Fruit fly (Drosophila melanogaster) whole organism, adult: ENCODE results near the gene Mulk.

ENCODE experiments used
- CG11617 ChIP-seq: fragments of 200-800 bp; sonication (Bioruptor generic); optimal IDR thresholded peaks from 2 replicates; lab custom pipeline; 2017; ENCODE audit warnings: mild to moderate bottlenecking, missing biosample characterization, missing genetic modification reagents, missing genetic modification characterization
- CG12768 ChIP-seq: fragments of 200-800 bp; sonication (Bioruptor generic); optimal IDR thresholded peaks from 2 replicates; lab custom pipeline; 2017; ENCODE audit warnings: missing biosample characterization, missing genetic modification characterization, mild to moderate bottlenecking, moderate library complexity, missing genetic modification reagents
- CG14711 ChIP-seq: fragments of 200-800 bp; sonication (Bioruptor generic); optimal IDR thresholded peaks from 2 replicates; lab custom pipeline; 2018; ENCODE audit warnings: missing biosample characterization, mild to moderate bottlenecking, missing genetic modification characterization, moderate library complexity
- CG1620 ChIP-seq: fragments of 200-800 bp; sonication (Bioruptor generic); optimal IDR thresholded peaks from 2 replicates; lab custom pipeline; 2016; ENCODE audit warnings: missing biosample characterization, missing genetic modification characterization
- CG33017 ChIP-seq: fragments of 200-800 bp; sonication (Bioruptor generic); optimal IDR thresholded peaks from 2 replicates; lab custom pipeline; 2018; ENCODE audit warnings: missing biosample characterization, mild to moderate bottlenecking, missing genetic modification characterization, moderate library complexity
- CG5204 ChIP-seq: fragments of 200-800 bp; sonication (Bioruptor generic); optimal IDR thresholded peaks from 2 replicates; lab custom pipeline; 2016; ENCODE audit warnings: missing biosample characterization, missing genetic modification characterization
- CG7045 ChIP-seq: fragments of 200-800 bp; sonication (Bioruptor generic); optimal IDR thresholded peaks from 2 replicates; lab custom pipeline; 2017; ENCODE audit warnings: missing biosample characterization, mild to moderate bottlenecking, missing genetic modification characterization
- CG7101 ChIP-seq: fragments of 200-800 bp; sonication (Bioruptor generic); optimal IDR thresholded peaks from 2 replicates; lab custom pipeline; 2018; ENCODE audit warnings: missing biosample characterization, mild to moderate bottlenecking, missing genetic modification characterization, moderate library complexity
- Clk ChIP-seq: fragments of 200-800 bp; sonication (Bioruptor generic); optimal IDR thresholded peaks from 2 replicates; lab custom pipeline; 2017; ENCODE audit warnings: missing biosample characterization, missing genetic modification characterization
- Crg-1 ChIP-seq: fragments of 200-800 bp; sonication (Bioruptor generic); optimal IDR thresholded peaks from 2 replicates; lab custom pipeline; 2016; ENCODE audit warnings: missing biosample characterization, missing genetic modification characterization
- Hr96 ChIP-seq: fragments of 200-800 bp; sonication (Bioruptor generic); optimal IDR thresholded peaks from 2 replicates; lab custom pipeline; 2016; ENCODE audit warnings: missing biosample characterization, missing genetic modification characterization
- Mnt ChIP-seq: fragments of 200-800 bp; sonication (Bioruptor generic); optimal IDR thresholded peaks from 2 replicates; lab custom pipeline; 2016; ENCODE audit warnings: missing biosample characterization, mild to moderate bottlenecking, missing genetic modification characterization
- bab1 ChIP-seq: fragments of 200-800 bp; sonication (Bioruptor generic); optimal IDR thresholded peaks from 3 replicates; lab custom pipeline; 2019; ENCODE audit warnings: missing biosample characterization, mild to moderate bottlenecking, missing genetic modification characterization, moderate library complexity
- cic ChIP-seq: fragments of 200-800 bp; sonication (Bioruptor generic); optimal IDR thresholded peaks from 2 replicates; lab custom pipeline; 2017; ENCODE audit warnings: missing biosample characterization, mild to moderate bottlenecking, missing genetic modification characterization, moderate library complexity
- cnc ChIP-seq, 2 experiments: fragments of >200 bp; optimal IDR thresholded peaks; 2 replicates each; lab custom pipeline; 2017
- kay ChIP-seq: fragments of 200-800 bp; sonication (Bioruptor generic); peaks from one replicate; lab custom pipeline; 2016; ENCODE audit warnings: missing biosample characterization, missing genetic modification characterization, borderline replicate concordance
- ovo ChIP-seq: fragments of 200-800 bp; sonication (Bioruptor generic); optimal IDR thresholded peaks from 2 replicates; lab custom pipeline; 2016; ENCODE audit warnings: missing biosample characterization, missing genetic modification characterization
- pad ChIP-seq: fragments of 200-800 bp; sonication (Bioruptor generic); optimal IDR thresholded peaks from 3 replicates; lab custom pipeline; 2017; ENCODE audit warnings: missing biosample characterization, missing genetic modification characterization, mild to moderate bottlenecking, moderate library complexity, missing genetic modification reagents
- tj ChIP-seq: fragments of 200-800 bp; sonication (Bioruptor generic); optimal IDR thresholded peaks from 3 replicates; lab custom pipeline; 2017; ENCODE audit warnings: missing biosample characterization, mild to moderate bottlenecking, missing genetic modification characterization, moderate library complexity
- toe ChIP-seq: fragments of 200-800 bp; sonication (Bioruptor generic); optimal IDR thresholded peaks from 2 replicates; lab custom pipeline; 2016; ENCODE audit warnings: missing biosample characterization, missing genetic modification characterization

The Mulk gene

DNA sequence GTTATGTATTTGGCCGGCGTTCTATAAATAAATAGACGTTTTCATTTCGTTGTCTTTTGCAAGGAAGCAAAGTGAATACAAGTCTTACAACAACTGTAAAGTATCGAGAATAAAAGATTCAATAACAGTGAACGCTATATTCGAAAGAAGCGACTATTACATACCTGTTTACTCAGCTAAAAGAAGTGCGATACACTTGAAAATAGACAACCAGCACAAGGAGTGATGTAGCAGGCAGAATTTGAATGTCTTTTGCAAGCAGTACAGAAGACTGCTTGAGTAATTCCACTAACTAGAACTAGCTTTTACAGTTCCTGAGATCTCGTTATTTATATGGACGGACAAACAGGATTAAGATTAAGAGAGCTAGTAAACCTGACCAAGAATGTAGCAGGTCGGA is 28.5 kb downstream of the Mulk start:
- TF ChIP-seq CG11617 (GFP tag; lab: Kevin White, UChicago), result no peak
- TF ChIP-seq bab1 (GFP tag; lab: Kevin White, UChicago), result no peak
- no peak for TF ChIP-seq CG33017 (tag; lab: Kevin White, UChicago)
- TF ChIP-seq CG14711 (tag; lab: Kevin White, UChicago), result no peak
- no peak for TF ChIP-seq Hr96 (GFP tag; lab: Kevin White, UChicago)
- TF ChIP-seq CG12768 (GFP tag; lab: Kevin White, UChicago), result no peak
- no peak for TF ChIP-seq CG1620 (GFP tag; lab: Kevin White, UChicago)
- TF ChIP-seq tj (GFP tag; lab: Kevin White, UChicago), result peak; percentile 4
- TF ChIP-seq toe (GFP tag; lab: Kevin White, UChicago), result no peak
- no peak for TF ChIP-seq ovo (GFP tag; lab: Kevin White, UChicago)
- no peak for TF ChIP-seq cic (GFP tag; lab: Kevin White, UChicago)
- TF ChIP-seq kay (GFP tag; lab: Kevin White, UChicago), result peak; percentile 75
- TF ChIP-seq CG7101 (tag; lab: Kevin White, UChicago), result no peak
- no peak for TF ChIP-seq Crg-1 (GFP tag; lab: Kevin White, UChicago)
- TF ChIP-seq Mnt, result no peak
- TF ChIP-seq Clk, result no peak

DNA sequence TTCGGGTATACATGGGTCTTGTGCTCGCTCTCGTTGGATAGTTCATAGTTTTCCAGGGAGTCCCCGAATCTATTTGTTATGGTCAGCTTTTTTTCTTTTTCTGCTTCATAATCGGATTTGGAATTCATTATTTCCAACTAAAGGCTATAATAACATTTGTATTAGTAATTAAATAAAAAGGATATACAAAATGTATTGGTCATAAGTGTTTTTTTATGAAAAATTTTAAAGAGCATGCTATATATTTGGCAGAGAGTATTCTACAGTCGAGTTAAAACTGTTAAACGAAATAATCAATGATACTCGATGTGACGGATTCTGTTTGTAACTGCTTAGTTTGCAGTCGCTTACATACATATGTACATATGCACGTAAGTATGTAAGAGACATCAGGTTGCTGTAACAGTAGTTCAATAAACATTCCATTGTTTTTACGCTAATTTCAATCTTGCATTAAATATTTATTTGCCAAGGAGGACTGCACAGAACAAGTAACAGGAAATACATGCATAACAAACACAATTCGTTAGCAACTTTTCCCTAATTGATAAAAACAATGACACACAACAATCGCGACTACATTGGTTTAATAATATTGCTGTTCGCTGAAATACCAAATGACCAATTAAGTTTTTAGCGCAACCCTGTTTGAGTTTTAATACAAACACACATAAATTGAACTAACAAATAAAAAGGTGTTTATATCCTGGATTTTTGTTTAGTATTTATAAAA is 29.4 kb downstream of the Mulk start:
- TF ChIP-seq bab1 (GFP tag; lab: Kevin White, UChicago), result no peak
- peak; percentile 30 for TF ChIP-seq tj (GFP tag; lab: Kevin White, UChicago)
- TF ChIP-seq toe (GFP tag; lab: Kevin White, UChicago), result no peak
- no peak for TF ChIP-seq CG12768 (GFP tag; lab: Kevin White, UChicago)
- TF ChIP-seq kay (GFP tag; lab: Kevin White, UChicago), result peak; percentile 93

DNA sequence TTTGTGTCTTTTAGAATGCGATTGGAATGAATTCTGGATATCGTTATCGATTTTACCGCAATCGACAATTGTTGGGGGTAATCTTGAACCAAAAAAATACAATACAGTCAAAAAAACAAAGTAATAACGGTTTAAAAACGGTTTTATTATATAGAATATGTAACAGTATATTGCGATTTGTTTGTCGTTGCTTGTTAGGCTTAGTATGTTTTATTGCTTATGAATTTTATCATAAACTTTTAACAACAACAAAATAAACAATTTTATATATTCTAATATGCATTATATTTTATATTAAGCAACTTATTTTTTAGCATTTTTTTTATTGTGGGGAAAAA is 29.9 kb downstream of the Mulk start, which contains the start of gene CYLD:
Gene CYLD, minus strand, starts transcription at position 38 of the 338 bp plus-strand sequence.
- TF ChIP-seq bab1 (GFP tag; lab: Kevin White, UChicago) (peak; percentile 62), CG7101 (tag; lab: Kevin White, UChicago) (peak; percentile 73), CG12768 (GFP tag; lab: Kevin White, UChicago) (no peak), tj (GFP tag; lab: Kevin White, UChicago) (peak; percentile 2), CG11617 (GFP tag; lab: Kevin White, UChicago) (peak; percentile 70), CG33017 (tag; lab: Kevin White, UChicago) (peak; percentile 55), kay (GFP tag; lab: Kevin White, UChicago) (no peak), ovo (GFP tag; lab: Kevin White, UChicago) (no peak), CG1620 (GFP tag; lab: Kevin White, UChicago) (no peak), CG14711 (tag; lab: Kevin White, UChicago) (peak; percentile 63), cnc (optimal IDR thresholded peaks at IDR 0.05; lab: Kevin White, UChicago) (no peak), Crg-1 (GFP tag; lab: Kevin White, UChicago) (peak; percentile 5), Hr96 (GFP tag; lab: Kevin White, UChicago) (no peak), CG7045 (GFP tag; lab: Kevin White, UChicago) (peak; percentile 21)

DNA sequence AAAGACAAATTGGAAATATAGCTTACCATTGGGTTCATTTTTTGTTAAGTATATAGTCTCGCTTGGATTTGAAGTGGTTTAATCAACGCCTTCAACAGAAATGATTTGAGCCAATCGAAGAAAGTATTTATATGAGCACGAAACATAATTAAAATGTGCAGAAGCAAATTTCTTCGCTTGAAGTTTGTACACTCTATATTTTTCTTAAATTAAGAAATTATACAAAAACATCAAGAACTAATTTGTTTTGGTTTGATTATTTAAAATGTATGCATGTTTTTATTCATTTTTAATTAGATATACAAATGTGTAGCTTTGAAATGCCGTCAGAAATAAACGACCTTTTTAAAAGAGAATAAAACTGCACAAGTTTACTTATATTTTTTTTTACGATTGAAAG is 32.1 kb downstream of the Mulk start, which contains the start of gene CG13138:
Gene CG13138, minus strand, starts transcription at position 101 of the 400 bp plus-strand sequence.
- no peak for TF ChIP-seq cic (GFP tag; lab: Kevin White, UChicago)
- no peak for TF ChIP-seq tj (GFP tag; lab: Kevin White, UChicago)
- TF ChIP-seq Mnt, result no peak
- TF ChIP-seq pad (GFP tag; lab: Kevin White, UChicago), result no peak
- no peak for TF ChIP-seq CG7045 (GFP tag; lab: Kevin White, UChicago)
- no peak for TF ChIP-seq CG7101 (tag; lab: Kevin White, UChicago)
- no peak for TF ChIP-seq Hr96 (GFP tag; lab: Kevin White, UChicago)
- no peak for TF ChIP-seq CG14711 (tag; lab: Kevin White, UChicago)
- no peak for TF ChIP-seq cnc (optimal IDR thresholded peaks at IDR 0.05; lab: Kevin White, UChicago)
- no peak for TF ChIP-seq Clk
- no peak for TF ChIP-seq Crg-1 (GFP tag; lab: Kevin White, UChicago)
- no peak for TF ChIP-seq CG11617 (GFP tag; lab: Kevin White, UChicago)
- TF ChIP-seq CG12768 (GFP tag; lab: Kevin White, UChicago), result no peak
- no peak for TF ChIP-seq CG33017 (tag; lab: Kevin White, UChicago)
- no peak for TF ChIP-seq kay (GFP tag; lab: Kevin White, UChicago)
- no peak for TF ChIP-seq ovo (GFP tag; lab: Kevin White, UChicago)
- TF ChIP-seq toe (GFP tag; lab: Kevin White, UChicago), result no peak
- TF ChIP-seq CG1620 (GFP tag; lab: Kevin White, UChicago), result no peak

dm6 chr2L:10303786-10304185 is 33.9 kb downstream of the Mulk start, which contains the start of gene nmd:
Gene nmd (minus strand): TSS chr2L:10303947.
- TF ChIP-seq ovo (GFP tag; lab: Kevin White, UChicago), result no peak
- no peak for TF ChIP-seq cnc (optimal IDR thresholded peaks at IDR 0.05; lab: Kevin White, UChicago)
- no peak for TF ChIP-seq CG11617 (GFP tag; lab: Kevin White, UChicago)
- no peak for TF ChIP-seq cic (GFP tag; lab: Kevin White, UChicago)
- TF ChIP-seq bab1 (GFP tag; lab: Kevin White, UChicago), result peak; percentile 61
- no peak for TF ChIP-seq pad (GFP tag; lab: Kevin White, UChicago)
- TF ChIP-seq CG7101 (tag; lab: Kevin White, UChicago), result no peak
- TF ChIP-seq CG12768 (GFP tag; lab: Kevin White, UChicago), result no peak
- TF ChIP-seq CG1620 (GFP tag; lab: Kevin White, UChicago), result no peak
- TF ChIP-seq Hr96 (GFP tag; lab: Kevin White, UChicago), result no peak
- no peak for TF ChIP-seq CG5204 (GFP tag; lab: Kevin White, UChicago)
- TF ChIP-seq CG14711 (tag; lab: Kevin White, UChicago), result peak; percentile 28
- TF ChIP-seq toe (GFP tag; lab: Kevin White, UChicago), result no peak
- TF ChIP-seq tj (GFP tag; lab: Kevin White, UChicago), result no peak
- no peak for TF ChIP-seq Clk
- TF ChIP-seq Crg-1 (GFP tag; lab: Kevin White, UChicago), result no peak
- TF ChIP-seq kay (GFP tag; lab: Kevin White, UChicago), result peak; percentile 67
- no peak for TF ChIP-seq CG7045 (GFP tag; lab: Kevin White, UChicago)
- peak; percentile 12 for TF ChIP-seq CG33017 (tag; lab: Kevin White, UChicago)
- peak; percentile 79 for TF ChIP-seq Mnt
